Worm (Caenorhabditis elegans) whole organism, young adult: ENCODE results near the gene tba-7.

Source experiments
- F10E7.11 ChIP-seq: sonication (generic microtip); optimal IDR thresholded peaks from 2 replicates; lab custom pipeline; 2017; ENCODE audit warnings: mild to moderate bottlenecking, missing genetic modification characterization, moderate library complexity, missing compliant biosample characterization
- F33H1.4 ChIP-seq: fragments of 200-800 bp; sonication (Bioruptor generic); IDR thresholded peaks from 2 replicates; pipeline ENCODE4 v1.3.6; 2022; ENCODE audit warnings: missing genetic modification reagents, missing genetic modification characterization, missing compliant biosample characterization
- F39B2.1 ChIP-seq: fragments of 200-800 bp; sonication (Bioruptor generic); IDR thresholded peaks from 2 replicates; pipeline ENCODE4 v1.3.6; 2022; ENCODE audit warnings: missing genetic modification reagents, missing genetic modification characterization, missing compliant biosample characterization
- Y56A3A.18 ChIP-seq: fragments of 200-800 bp; sonication (Bioruptor generic); IDR thresholded peaks from 2 replicates; pipeline ENCODE4 v1.3.6; 2022; ENCODE audit warnings: missing genetic modification reagents, missing genetic modification characterization, missing compliant biosample characterization
- Y67H2A.10 ChIP-seq: fragments of 200-800 bp; sonication (Bioruptor generic); conservative IDR thresholded peaks from 2 replicates; pipeline ENCODE4 v1.3.6; 2022; ENCODE audit warnings: missing genetic modification reagents, missing genetic modification characterization, missing compliant biosample characterization
- akir-1 ChIP-seq: fragments of 200-800 bp; sonication (Bioruptor generic); optimal IDR thresholded peaks from 2 replicates; lab custom pipeline; 2018; ENCODE audit warnings: mild to moderate bottlenecking, missing genetic modification characterization, moderate library complexity, missing compliant biosample characterization
- ama-1 ChIP-seq, 3 experiments: fragments of 150-350 bp in 1 of 3; sonication (generic microtip) in 2 of 3; optimal IDR thresholded peaks; 2 replicates each; lab custom pipeline; 2014 to 2018; ENCODE audit warnings: missing biosample characterization in 2 of 3, missing genetic modification characterization in 2 of 3, missing genetic modification reagents in 2 of 3
- aptf-3 ChIP-seq: fragments of 200-800 bp; sonication (Bioruptor generic); IDR thresholded peaks from 2 replicates; pipeline ENCODE4 v1.3.6; 2022; ENCODE audit warnings: missing genetic modification characterization, missing compliant biosample characterization
- athp-1 ChIP-seq: sonication (generic microtip); optimal IDR thresholded peaks from 2 replicates; lab custom pipeline; 2017; ENCODE audit warnings: mild to moderate bottlenecking, missing genetic modification characterization, missing compliant biosample characterization
- attf-3 ChIP-seq: fragments of 200-800 bp; sonication (Bioruptor generic); conservative IDR thresholded peaks from 2 replicates; pipeline ENCODE4 v1.3.6; 2022; ENCODE audit warnings: missing genetic modification reagents, missing genetic modification characterization, missing compliant biosample characterization
- attf-5 ChIP-seq: fragments of 200-800 bp; sonication (Bioruptor generic); optimal IDR thresholded peaks from 2 replicates; lab custom pipeline; 2018; ENCODE audit warnings: mild to moderate bottlenecking, missing genetic modification characterization, missing compliant biosample characterization
- attf-6 ChIP-seq: fragments of 200-800 bp; sonication (Bioruptor generic); IDR thresholded peaks from 2 replicates; pipeline ENCODE4 v1.3.6; 2022; ENCODE audit warnings: missing genetic modification reagents, missing genetic modification characterization, missing compliant biosample characterization
- bed-2 ChIP-seq: fragments of 200-800 bp; sonication (Bioruptor generic); IDR thresholded peaks from 2 replicates; pipeline ENCODE4 v1.3.6; 2022; ENCODE audit warnings: missing genetic modification reagents, missing genetic modification characterization, missing compliant biosample characterization
- ceh-91 ChIP-seq: fragments of 200-800 bp; sonication (Bioruptor generic); IDR thresholded peaks from 2 replicates; pipeline ENCODE4 v1.3.6; 2022; ENCODE audit warnings: missing genetic modification reagents, missing genetic modification characterization, missing compliant biosample characterization
- die-1 ChIP-seq: sonication (generic microtip); optimal IDR thresholded peaks from 2 replicates; lab custom pipeline; 2016; ENCODE audit warnings: missing genotype, mild to moderate bottlenecking, missing genetic modification characterization, missing compliant biosample characterization
- dpff-1 ChIP-seq: sonication (generic microtip); optimal IDR thresholded peaks from 2 replicates; lab custom pipeline; 2017; ENCODE audit warnings: mild to moderate bottlenecking, missing genetic modification characterization, missing compliant biosample characterization
- efl-1 ChIP-seq: fragments of 150-350 bp; optimal IDR thresholded peaks from 2 replicates; lab custom pipeline; 2014; ENCODE audit warnings: missing biosample characterization, missing genetic modification reagents, missing genetic modification characterization
- egl-18 ChIP-seq: fragments of 200-800 bp; sonication (Bioruptor generic); IDR thresholded peaks from 2 replicates; pipeline ENCODE4 v1.3.6; 2022; ENCODE audit warnings: missing genetic modification reagents, missing genetic modification characterization, missing compliant biosample characterization
- egl-44 ChIP-seq: fragments of 200-800 bp; sonication (Bioruptor generic); IDR thresholded peaks from 2 replicates; pipeline ENCODE4 v1.3.6; 2022; ENCODE audit warnings: missing genetic modification reagents, missing genetic modification characterization, missing compliant biosample characterization
- fkh-3 ChIP-seq: sonication (generic microtip); optimal IDR thresholded peaks from 2 replicates; lab custom pipeline; 2016; ENCODE audit warnings: mild to moderate bottlenecking, missing genetic modification characterization, missing compliant biosample characterization
- gei-17 ChIP-seq: fragments of 200-800 bp; sonication (Bioruptor generic); optimal IDR thresholded peaks from 2 replicates; lab custom pipeline; 2018; ENCODE audit warnings: mild to moderate bottlenecking, missing genetic modification characterization, missing compliant biosample characterization
- hlh-26 ChIP-seq: fragments of 200-800 bp; sonication (Bioruptor generic); conservative IDR thresholded peaks from 2 replicates; pipeline ENCODE4 v1.3.6; 2022; ENCODE audit warnings: missing genetic modification reagents, missing genetic modification characterization, missing compliant biosample characterization
- hmg-20 ChIP-seq: fragments of 200-800 bp; sonication (Bioruptor generic); IDR thresholded peaks from 2 replicates; pipeline ENCODE4 v1.3.6; 2022; ENCODE audit warnings: missing genetic modification reagents, missing genetic modification characterization, missing compliant biosample characterization
- lin-40 ChIP-seq: sonication (generic microtip); optimal IDR thresholded peaks from 2 replicates; lab custom pipeline; 2016; ENCODE audit warnings: missing genetic modification characterization, mild to moderate bottlenecking, missing compliant biosample characterization, missing genotype, missing genetic modification reagents
- lin-54 ChIP-seq: fragments of 200-800 bp; sonication (Bioruptor generic); optimal IDR thresholded peaks from 2 replicates; lab custom pipeline; 2018; ENCODE audit warnings: mild to moderate bottlenecking, missing genetic modification characterization, missing compliant biosample characterization
- lsl-1 ChIP-seq: fragments of 200-800 bp; sonication (Bioruptor generic); optimal IDR thresholded peaks from 2 replicates; lab custom pipeline; 2018; ENCODE audit warnings: mild to moderate bottlenecking, missing genetic modification characterization, moderate library complexity, missing compliant biosample characterization
- madf-10 ChIP-seq: sonication (generic microtip); optimal IDR thresholded peaks from 2 replicates; lab custom pipeline; 2016; ENCODE audit warnings: mild to moderate bottlenecking, missing genetic modification characterization, missing compliant biosample characterization
- madf-3 ChIP-seq: fragments of 200-800 bp; sonication (Bioruptor generic); IDR thresholded peaks from 2 replicates; pipeline ENCODE4 v1.3.6; 2022; ENCODE audit warnings: missing genetic modification reagents, missing genetic modification characterization, missing compliant biosample characterization
- madf-8 ChIP-seq: fragments of 200-800 bp; sonication (Bioruptor generic); conservative IDR thresholded peaks from 2 replicates; pipeline ENCODE4 v1.3.6; 2022; ENCODE audit warnings: missing genetic modification reagents, missing genetic modification characterization, missing compliant biosample characterization
- mes-4 ChIP-seq: sonication (generic microtip); optimal IDR thresholded peaks from 2 replicates; lab custom pipeline; 2016; ENCODE audit warnings: missing genotype, missing genetic modification characterization, missing compliant biosample characterization
- mxl-1 ChIP-seq: sonication (generic microtip); optimal IDR thresholded peaks from 2 replicates; lab custom pipeline; 2016; ENCODE audit warnings: missing genetic modification characterization, missing compliant biosample characterization
- nfya-1 ChIP-seq: sonication (generic microtip); optimal IDR thresholded peaks from 2 replicates; lab custom pipeline; 2017; ENCODE audit warnings: antibody characterized with exemption, missing compliant biosample characterization, missing genetic modification characterization, borderline replicate concordance; ENCODE audit not compliant: insufficient read depth
- nfyb-1 ChIP-seq: fragments of 200-800 bp; sonication (Bioruptor generic); IDR thresholded peaks from 2 replicates; pipeline ENCODE4 v1.3.6; 2022; ENCODE audit warnings: missing genetic modification reagents, missing genetic modification characterization, missing compliant biosample characterization
- nhr-120 ChIP-seq: fragments of 200-800 bp; sonication (Bioruptor generic); IDR thresholded peaks from 2 replicates; pipeline ENCODE4 v1.3.6; 2022; ENCODE audit warnings: missing genetic modification characterization, missing compliant biosample characterization
- nhr-179 ChIP-seq: sonication (generic microtip); optimal IDR thresholded peaks from 2 replicates; lab custom pipeline; 2016; ENCODE audit warnings: mild to moderate bottlenecking, missing genetic modification characterization, missing compliant biosample characterization
- nhr-90 ChIP-seq: sonication (generic microtip); optimal IDR thresholded peaks from 2 replicates; lab custom pipeline; 2016; ENCODE audit warnings: missing genotype, mild to moderate bottlenecking, missing genetic modification characterization, missing compliant biosample characterization
- pha-4 ChIP-seq: fragments of 150-350 bp; sonication (generic microtip); optimal IDR thresholded peaks from 2 replicates; lab custom pipeline; 2014; ENCODE audit warnings: missing biosample characterization, missing genetic modification reagents, missing genetic modification characterization
- rcor-1 ChIP-seq: fragments of 200-800 bp; sonication (Bioruptor generic); IDR thresholded peaks from 2 replicates; pipeline ENCODE4 v1.3.6; 2022; ENCODE audit warnings: missing genetic modification reagents, missing genetic modification characterization, missing compliant biosample characterization
- repo-1 ChIP-seq: sonication (generic microtip); optimal IDR thresholded peaks from 2 replicates; lab custom pipeline; 2017; ENCODE audit warnings: mild to moderate bottlenecking, missing genetic modification characterization, missing compliant biosample characterization
- rpc-1 ChIP-seq, 2 experiments: fragments of 150-350 bp in 1 of 2; sonication (generic microtip) in 1 of 2; optimal IDR thresholded peaks; 2 replicates each; lab custom pipeline; 2014 to 2018; ENCODE audit warnings: missing biosample characterization in 1 of 2, missing genetic modification characterization in 1 of 2, missing genetic modification reagents in 1 of 2, missing genotype in 1 of 2
- snpc-3.4 ChIP-seq: sonication (generic microtip); optimal IDR thresholded peaks from 2 replicates; lab custom pipeline; 2017; ENCODE audit warnings: missing genetic modification characterization, mild to moderate bottlenecking, missing compliant biosample characterization, antibody characterized with exemption, moderate library complexity, missing genotype, missing genetic modification reagents
- sptf-2 ChIP-seq: fragments of 200-800 bp; sonication (Bioruptor generic); optimal IDR thresholded peaks from 2 replicates; lab custom pipeline; 2018; ENCODE audit warnings: mild to moderate bottlenecking, missing genetic modification characterization, missing compliant biosample characterization
- unc-62 ChIP-seq: fragments of 150-350 bp; optimal IDR thresholded peaks from 2 replicates; lab custom pipeline; 2014; ENCODE audit warnings: missing biosample characterization, missing genetic modification reagents, missing genetic modification characterization
- zfh-2 ChIP-seq: fragments of 200-800 bp; sonication (Bioruptor generic); conservative IDR thresholded peaks from 2 replicates; pipeline ENCODE4 v1.3.6; 2022; ENCODE audit warnings: missing genetic modification reagents, missing genetic modification characterization, missing compliant biosample characterization
- zim-3 ChIP-seq: sonication (generic microtip); optimal IDR thresholded peaks from 2 replicates; lab custom pipeline; 2017; ENCODE audit warnings: mild to moderate bottlenecking, missing genetic modification characterization, moderate library complexity, missing compliant biosample characterization
- ztf-22 ChIP-seq: fragments of 200-800 bp; sonication (Bioruptor generic); optimal IDR thresholded peaks from 2 replicates; lab custom pipeline; 2018; ENCODE audit warnings: mild to moderate bottlenecking, missing genetic modification characterization, moderate library complexity, missing compliant biosample characterization
- ztf-3 ChIP-seq: fragments of 200-800 bp; sonication (Bioruptor generic); optimal IDR thresholded peaks from 2 replicates; lab custom pipeline; 2018; ENCODE audit warnings: mild to moderate bottlenecking, missing genetic modification characterization, missing compliant biosample characterization
- ztf-6 ChIP-seq: fragments of 200-800 bp; sonication (Bioruptor generic); IDR thresholded peaks from 2 replicates; pipeline ENCODE4 v1.3.6; 2022; ENCODE audit warnings: missing genetic modification reagents, missing genetic modification characterization, missing compliant biosample characterization

Gene tba-7

DNA sequence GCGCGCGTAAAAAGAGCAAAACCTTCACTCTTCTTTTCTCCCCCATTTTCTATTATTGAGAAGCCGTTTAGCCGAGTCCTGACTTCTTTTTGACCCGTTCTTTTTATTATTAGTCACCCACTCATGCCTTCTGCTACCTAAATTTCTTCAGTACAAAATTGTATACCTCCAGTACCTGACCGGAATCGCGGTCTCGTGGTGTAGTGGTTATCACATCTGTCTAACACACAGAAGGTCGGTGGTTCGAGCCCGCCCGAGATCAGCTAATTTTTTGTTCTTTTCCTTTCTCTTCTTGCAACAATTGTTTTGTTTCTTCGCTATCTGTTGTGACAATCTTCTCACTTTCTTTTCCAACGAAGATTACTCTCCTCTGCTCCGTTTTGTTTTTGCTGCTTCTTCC lies 18.7 kb downstream of the tba-7 start (continued):
- TF ChIP-seq rcor-1 (GFP tag; lab: Robert Waterston, UW) (no peak), zim-3 (tag; lab: Kevin White, UChicago) (no peak), repo-1 (tag; lab: Kevin White, UChicago) (no peak), dpff-1 (no peak), madf-8 (GFP tag; lab: Robert Waterston, UW) (no peak), hlh-26 (no peak), athp-1 (no peak), nfyb-1 (GFP tag; lab: Robert Waterston, UW) (peak; percentile 25; the same call in 1 of the 2 replicates), akir-1 (no peak), egl-44 (GFP tag; lab: Robert Waterston, UW) (no peak), nhr-90 (tag; lab: Kevin White, UChicago) (peak; percentile 37), die-1 (tag; lab: Kevin White, UChicago) (peak; percentile 15), lin-54 (peak; percentile 46), fkh-3 (tag; lab: Kevin White, UChicago) (no peak), Y67H2A.10 (GFP tag; lab: Robert Waterston, UW) (no peak), hmg-20 (GFP tag; lab: Robert Waterston, UW) (no peak), ztf-6 (GFP tag; lab: Robert Waterston, UW) (no peak), ztf-22 (GFP tag; lab: Kevin White, UChicago) (no peak), zfh-2 (no peak), madf-10 (tag; lab: Kevin White, UChicago) (no peak), lsl-1 (GFP tag; lab: Kevin White, UChicago) (peak; percentile 36), rpc-1 (optimal IDR thresholded peaks at IDR 0.05; lab: Kevin White, UChicago) (peak; percentile 66), rpc-1 (tag; optimal IDR thresholded peaks at IDR 0.05; lab: Kevin White, UChicago) (peak; percentile 68), sptf-2 (GFP tag; lab: Kevin White, UChicago) (no peak), mxl-1 (tag; lab: Kevin White, UChicago) (no peak), attf-3 (GFP tag; lab: Robert Waterston, UW) (no peak), Y56A3A.18 (GFP tag; lab: Robert Waterston, UW) (0 out of 2 replicates have a peak, but pooled peaks have one; percentile 54), F33H1.4 (GFP tag; lab: Robert Waterston, UW) (no peak; the same call in 1 of the 2 replicates), mes-4 (no peak), egl-18 (GFP tag; lab: Robert Waterston, UW) (no peak), nhr-120 (GFP tag; lab: Robert Waterston, UW) (no peak), efl-1 (GFP tag; lab: Kevin White, UChicago) (no peak), madf-3 (GFP tag; lab: Robert Waterston, UW) (no peak), F10E7.11 (no peak), ztf-3 (no peak), ceh-91 (GFP tag; lab: Robert Waterston, UW) (no peak), lin-40 (peak; percentile 15), unc-62 (GFP tag; lab: Kevin White, UChicago) (no peak)
- TF ChIP-seq, all 124 proteins: peak for 30

ce11 chrIII:11350107-11350826 lies 21.3 kb downstream of the tba-7 start:
- no peak for TF ChIP-seq nhr-179 (tag; lab: Kevin White, UChicago)
- no peak for TF ChIP-seq rcor-1 (GFP tag; lab: Robert Waterston, UW)
- no peak for TF ChIP-seq nhr-120 (GFP tag; lab: Robert Waterston, UW)
- TF ChIP-seq mes-4: no peak
- no peak for TF ChIP-seq ama-1 (optimal IDR thresholded peaks at IDR 0.05; lab: Kevin White, UChicago)
- no peak for TF ChIP-seq ama-1 (GFP tag; optimal IDR thresholded peaks at IDR 0.05; lab: Kevin White, UChicago)
- no peak for TF ChIP-seq aptf-3 (GFP tag; lab: Robert Waterston, UW)
- TF ChIP-seq gei-17 (GFP tag; lab: Kevin White, UChicago): no peak
- TF ChIP-seq nfya-1 (tag; lab: Kevin White, UChicago): no peak
- TF ChIP-seq snpc-3.4 (tag; lab: Kevin White, UChicago): no peak
- no peak for TF ChIP-seq F39B2.1 (GFP tag; lab: Robert Waterston, UW)
- TF ChIP-seq attf-5 (GFP tag; lab: Kevin White, UChicago): no peak
- TF ChIP-seq bed-2 (GFP tag; lab: Robert Waterston, UW): no peak
- TF ChIP-seq ztf-3: no peak
- no peak for TF ChIP-seq pha-4 (tag; lab: Kevin White, UChicago)
- TF ChIP-seq attf-6: no peak
- TF ChIP-seq rpc-1 (optimal IDR thresholded peaks at IDR 0.05; lab: Kevin White, UChicago): no peak
- TF ChIP-seq rpc-1 (tag; optimal IDR thresholded peaks at IDR 0.05; lab: Kevin White, UChicago): no peak
- no peak for TF ChIP-seq hlh-26
